Worm (Caenorhabditis elegans) whole organism, L4/young adult: ENCODE results near the gene nlp-48.

ENCODE experiments used
- W03F9.2 ChIP-seq: fragments of 150-350 bp; optimal IDR thresholded peaks from 2 replicates; lab custom pipeline; 2014; ENCODE audit warnings: missing biosample characterization, missing genetic modification characterization
- dao-5 ChIP-seq: sonication (generic microtip); optimal IDR thresholded peaks from 2 replicates; lab custom pipeline; 2016; ENCODE audit warnings: missing genotype, missing genetic modification characterization, moderate library complexity, missing compliant biosample characterization

ce11 chrIII:9376701-9377100 lies 24.2 kb downstream of the nlp-48 start:
- TF ChIP-seq dao-5 (tag; lab: Kevin White, UChicago) (no peak), W03F9.2 (tag; lab: Kevin White, UChicago) (no peak)
